Fruit fly (Drosophila melanogaster): ENCODE results near the gene CG14322.
A peak's percentile ranks its signal among the peaks of the same experiment; 100 is the strongest.

The CG14322 gene

dm6 chr3R:17630417-17630816 is 17.1 kb upstream of the CG14322 start, which contains the start of gene CG43175:
CG43175 (plus strand) TSS chr3R:17630717.
- TF ChIP-seq Asciz (GFP tag; optimal IDR thresholded peaks at IDR 0.05) = no peak
- no peak for TF ChIP-seq CG7786 (GFP tag; optimal IDR thresholded peaks at IDR 0.05)
- no peak for TF ChIP-seq CG34422 (GFP tag; IDR thresholded peaks at IDR 0.05)
- no peak for TF ChIP-seq ttk (GFP tag; IDR thresholded peaks at IDR 0.05)
- no peak for TF ChIP-seq Awh (GFP tag; IDR thresholded peaks at IDR 0.05)
- no peak for TF ChIP-seq CG10321 (GFP tag; IDR thresholded peaks at IDR 0.05)
- no peak for TF ChIP-seq kni (GFP tag; optimal IDR thresholded peaks at IDR 0.05)
- no peak for TF ChIP-seq pum (GFP tag; optimal IDR thresholded peaks at IDR 0.05)
- TF ChIP-seq CG3407 (GFP tag; optimal IDR thresholded peaks at IDR 0.05) = no peak
- TF ChIP-seq lola (GFP tag; optimal IDR thresholded peaks at IDR 0.05) = no peak

- TF ChIP-seq Eip74EF (GFP tag; optimal IDR thresholded peaks at IDR 0.05) (peak in 1 of 2 experiments; percentile 57), Bdp1 (GFP tag; optimal IDR thresholded peaks at IDR 0.05) (peak; percentile 82), crc (GFP tag; optimal IDR thresholded peaks at IDR 0.05) (no peak), CG7839 (tag; optimal IDR thresholded peaks at IDR 0.05) (peak; percentile 10), D19A (tag; optimal IDR thresholded peaks at IDR 0.05) (peak; percentile 6), CoRest (tag; optimal IDR thresholded peaks at IDR 0.05) (peak; percentile 1), CG12155 (GFP tag; optimal IDR thresholded peaks at IDR 0.05) (no peak), CG15514 (GFP tag; optimal IDR thresholded peaks at IDR 0.05) (no peak), mam (GFP tag; optimal IDR thresholded peaks at IDR 0.05) (no peak), Sox102F (GFP tag; optimal IDR thresholded peaks at IDR 0.05) (peak; percentile 4), HHEX (GFP tag; optimal IDR thresholded peaks at IDR 0.05) (no peak), dmrt99B (tag; optimal IDR thresholded peaks at IDR 0.05) (peak; percentile 45), CG2678 (tag; optimal IDR thresholded peaks at IDR 0.05) (peak; percentile 27), dan (GFP tag; IDR thresholded peaks at IDR 0.05) (no peak), tna (GFP tag; IDR thresholded peaks at IDR 0.05; ENCODE audit: partially characterized antibody) (no peak), abd-A (tag; optimal IDR thresholded peaks at IDR 0.05) (peak; percentile 69), CG42726 (GFP tag; IDR thresholded peaks at IDR 0.05; ENCODE audit: partially characterized antibody) (0 out of 2 replicates have a peak, but pooled peaks have one; percentile 22), amos (GFP tag; IDR thresholded peaks at IDR 0.05; ENCODE audit: partially characterized antibody) (peak; percentile 48; the same call in 1 of the 2 replicates), gsb-n (tag; optimal IDR thresholded peaks at IDR 0.05) (peak; percentile 1), CG8924 (tag; optimal IDR thresholded peaks at IDR 0.05) (peak; percentile 16), ap (GFP tag; IDR thresholded peaks at IDR 0.05) (no peak), chinmo (GFP tag; IDR thresholded peaks at IDR 0.05; ENCODE audit: partially characterized antibody) (peak; percentile 50; the same call in 1 of the 4 replicates), CG11504 (tag; optimal IDR thresholded peaks at IDR 0.05) (peak; percentile 33), Hr51 (GFP tag; optimal IDR thresholded peaks at IDR 0.05) (peak in 1 of 2 experiments; percentile 18), Pdp1 (GFP tag; optimal IDR thresholded peaks at IDR 0.05) (no peak), CG13424 (tag; optimal IDR thresholded peaks at IDR 0.05) (peak; percentile 10), jumu (GFP tag; optimal IDR thresholded peaks at IDR 0.05) (no peak), CG17361 (GFP tag; IDR thresholded peaks at IDR 0.05) (peak; percentile 31; the same call in 1 of the 3 replicates), CG7271 (tag; optimal IDR thresholded peaks at IDR 0.05) (no peak), CTCF (GFP tag; optimal IDR thresholded peaks at IDR 0.05) (no peak), hkb (optimal IDR thresholded peaks at IDR 0.05) (no peak), hkb (GFP tag; IDR thresholded peaks at IDR 0.05) (0 out of 2 replicates have a peak, but pooled peaks have one; percentile 7), Sox100B (GFP tag; optimal IDR thresholded peaks at IDR 0.05) (peak; percentile 15), z (GFP tag; IDR thresholded peaks at IDR 0.05) (no peak), nerfin-2 (GFP tag; IDR thresholded peaks at IDR 0.05; ENCODE audit: partially characterized antibody) (no peak), vvl (GFP tag; IDR thresholded peaks at IDR 0.05) (peak; percentile 69), CG10979 (tag; optimal IDR thresholded peaks at IDR 0.05) (peak; percentile 2)
These were observed 16.2 kb upstream of the CG14322 start for dm6 chr3R:17631176-17631865.
